Fruit fly (Drosophila melanogaster): ENCODE measurements around the gene CG43673.

CG43673 gene

DNA sequence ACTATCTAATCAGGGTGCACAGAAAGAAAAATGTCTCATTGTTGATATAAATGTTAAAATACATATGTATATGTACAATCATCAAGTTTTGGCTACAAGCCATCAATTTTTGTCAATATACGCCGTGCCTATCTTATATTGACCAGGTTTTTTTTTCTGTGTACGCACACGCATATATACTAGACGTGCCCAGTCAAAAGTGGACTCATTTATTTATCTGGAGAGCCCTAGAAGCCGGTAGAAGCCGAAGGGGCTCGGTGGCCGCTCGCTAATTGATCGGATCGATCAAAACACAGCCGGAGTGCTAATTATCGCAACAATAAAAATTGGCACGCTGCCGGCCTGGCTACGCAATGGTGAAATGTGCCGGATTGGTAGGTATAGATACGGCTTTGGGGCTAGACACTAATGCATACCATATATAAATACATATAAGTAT, 38.6 kb upstream of the CG43673 start (continued):
- TF ChIP-seq wdn (GFP tag; IDR thresholded peaks at IDR 0.05) (peak; percentile 69), CG33557 (GFP tag; optimal IDR thresholded peaks at IDR 0.05) (no peak), sr (GFP tag; IDR thresholded peaks at IDR 0.05) (no peak), CG14710 (tag; optimal IDR thresholded peaks at IDR 0.05) (peak; percentile 3), slbo (GFP tag; IDR thresholded peaks at IDR 0.05) (peak; percentile 91), eve (GFP tag; optimal IDR thresholded peaks at IDR 0.05) (no peak), tio (GFP tag; optimal IDR thresholded peaks at IDR 0.05) (no peak), CG15073 (GFP tag; optimal IDR thresholded peaks at IDR 0.05) (no peak), Abd-B (GFP tag; optimal IDR thresholded peaks at IDR 0.05) (peak; percentile 12), gcm (GFP tag; optimal IDR thresholded peaks at IDR 0.05) (peak; percentile 45), CG42726 (GFP tag; IDR thresholded peaks at IDR 0.05; ENCODE audit: partially characterized antibody) (no peak), Dad (GFP tag; optimal IDR thresholded peaks at IDR 0.05) (peak; percentile 31), CG17359 (tag; optimal IDR thresholded peaks at IDR 0.05) (peak; percentile 79)

DNA sequence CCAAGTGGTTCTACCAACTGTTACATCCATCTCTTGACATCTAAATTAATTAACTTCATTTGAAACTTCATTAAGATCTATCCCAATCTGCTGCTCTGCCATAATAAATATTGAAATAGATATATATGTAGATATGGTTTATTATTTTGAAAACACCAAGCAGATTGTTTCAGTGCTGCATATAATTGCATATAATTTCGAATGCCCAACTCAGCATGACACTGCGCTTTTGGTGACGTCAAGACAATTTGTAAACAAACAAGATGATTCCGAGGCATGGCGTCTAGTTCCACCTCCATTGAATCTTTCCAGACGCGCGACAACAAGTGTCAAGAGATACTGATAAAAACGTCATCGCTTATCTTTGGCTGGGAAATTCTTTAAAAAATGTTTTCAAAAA, 38.1 kb upstream of the CG43673 start:
- TF ChIP-seq crp (GFP tag; optimal IDR thresholded peaks at IDR 0.05) (no peak), BtbVII (GFP tag; optimal IDR thresholded peaks at IDR 0.05) (peak; percentile 3), CG9932 (GFP tag; IDR thresholded peaks at IDR 0.05) (0 out of 2 replicates have a peak, but pooled peaks have one; percentile 28), HHEX (GFP tag; optimal IDR thresholded peaks at IDR 0.05) (no peak), H2.0 (GFP tag; IDR thresholded peaks at IDR 0.05) (no peak), row (GFP tag; IDR thresholded peaks at IDR 0.05) (peak; percentile 24; the same call in 2 of the 3 replicates), Bgb (GFP tag; IDR thresholded peaks at IDR 0.05; ENCODE audit: partially characterized antibody) (no peak)

DNA sequence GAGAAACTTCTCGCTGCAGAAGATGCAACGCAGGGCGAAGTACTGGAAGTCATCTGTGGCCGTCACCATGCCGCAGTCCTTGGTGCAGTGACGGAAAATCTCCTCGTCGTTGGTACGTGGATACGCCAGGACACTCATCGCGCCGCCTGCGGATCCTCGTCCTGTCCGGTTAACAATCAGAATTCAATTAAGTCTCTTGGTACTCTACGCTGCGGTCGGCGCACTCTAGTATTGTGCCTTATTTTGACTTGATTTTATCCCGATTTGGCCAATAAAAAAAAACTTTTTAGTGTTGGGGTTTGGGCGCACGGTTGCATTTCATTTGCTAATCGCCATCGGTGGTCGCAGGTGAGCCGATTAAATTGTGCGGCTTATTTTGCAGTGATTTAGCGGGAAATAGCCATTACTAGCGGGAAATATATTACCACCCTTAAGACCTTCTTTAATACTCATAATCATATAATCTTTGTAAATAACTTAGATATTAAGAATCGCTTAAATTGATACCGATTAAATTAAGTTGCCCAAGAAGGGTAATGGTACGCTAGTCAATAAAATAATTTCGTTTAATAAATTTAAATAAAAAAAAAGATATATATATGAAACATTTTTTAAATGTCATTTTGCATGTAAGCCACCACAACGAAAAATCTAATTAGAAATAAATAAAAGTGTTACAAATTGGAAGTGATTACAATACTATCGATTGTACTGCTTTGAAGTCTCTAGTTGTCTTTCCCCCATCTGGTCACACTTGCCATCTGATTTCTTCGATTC, 32.9 kb upstream of the CG43673 start, which contains the start of the genes CG8944 and CCT6:
Gene CG8944 (minus strand): TSS at position 327 of the 777 bp plus-strand sequence.
Gene CCT6 (plus strand): TSS at position 744 of the 777 bp plus-strand sequence.
- TF ChIP-seq CG33213 (GFP tag; optimal IDR thresholded peaks at IDR 0.05): no peak
- TF ChIP-seq kay (GFP tag; optimal IDR thresholded peaks at IDR 0.05): no peak
- no peak for TF ChIP-seq TFAM (GFP tag; optimal IDR thresholded peaks at IDR 0.05)
- TF ChIP-seq shn (GFP tag; optimal IDR thresholded peaks at IDR 0.05): no peak
- TF ChIP-seq CG2129 (GFP tag; IDR thresholded peaks at IDR 0.05; ENCODE audit: partially characterized antibody): no peak
- TF ChIP-seq maf-S (GFP tag; optimal IDR thresholded peaks at IDR 0.05): no peak
- 0 out of 3 replicates have a peak, but pooled peaks have one; percentile 31 for TF ChIP-seq Doc3 (GFP tag; IDR thresholded peaks at IDR 0.05; ENCODE audit: partially characterized antibody)
- no peak for TF ChIP-seq jing (GFP tag; optimal IDR thresholded peaks at IDR 0.05)
- TF ChIP-seq CG8359 (GFP tag; optimal IDR thresholded peaks at IDR 0.05; ENCODE audit: borderline replicate concordance): no peak
- no peak for TF ChIP-seq CG10147 (GFP tag; optimal IDR thresholded peaks at IDR 0.05)
- peak; percentile 5 for TF ChIP-seq bcd (GFP tag; optimal IDR thresholded peaks at IDR 0.05)
- TF ChIP-seq Antp (GFP tag; optimal IDR thresholded peaks at IDR 0.05): no peak
- TF ChIP-seq odd (GFP tag; optimal IDR thresholded peaks at IDR 0.05): no peak
- TF ChIP-seq pros (GFP tag; optimal IDR thresholded peaks at IDR 0.05): no peak
- TF ChIP-seq Ets65A (GFP tag): peak; percentile 81
- peak; percentile 18 for TF ChIP-seq CG12659 (GFP tag; optimal IDR thresholded peaks at IDR 0.05)
- TF ChIP-seq so (GFP tag; IDR thresholded peaks at IDR 0.05): no peak
- TF ChIP-seq CG6683 (GFP tag; optimal IDR thresholded peaks at IDR 0.05): no peak
- no peak for TF ChIP-seq D19B (GFP tag; optimal IDR thresholded peaks at IDR 0.05)
- TF ChIP-seq Ptx1 (GFP tag; IDR thresholded peaks at IDR 0.05): 0 out of 2 replicates have a peak, but pooled peaks have one; percentile 18
- TF ChIP-seq otp (GFP tag; IDR thresholded peaks at IDR 0.05): no peak
- no peak for TF ChIP-seq lab (GFP tag; optimal IDR thresholded peaks at IDR 0.05)
- TF ChIP-seq CG34224 (GFP tag; IDR thresholded peaks at IDR 0.05; ENCODE audit: partially characterized antibody): 0 out of 3 replicates have a peak, but pooled peaks have one; percentile 24
- TF ChIP-seq salm (tag; optimal IDR thresholded peaks at IDR 0.05): no peak
- no peak for TF ChIP-seq vfl (GFP tag; optimal IDR thresholded peaks at IDR 0.05)
- TF ChIP-seq CTCF (GFP tag; optimal IDR thresholded peaks at IDR 0.05): no peak
- no peak for TF ChIP-seq Hey (tag; optimal IDR thresholded peaks at IDR 0.05)
